Worm (Caenorhabditis elegans) whole organism, late embryonic: ENCODE measurements around the gene abcf-1.

ENCODE experiments used
- K09A11.1 ChIP-seq: sonication (generic microtip); optimal IDR thresholded peaks from 2 replicates; lab custom pipeline; 2017; ENCODE audit warnings: antibody characterized with exemption, mild to moderate bottlenecking, missing genetic modification characterization, missing compliant biosample characterization; ENCODE audit not compliant: insufficient read depth
- T23F11.4 ChIP-seq: fragments of 200-800 bp; sonication (Bioruptor generic); optimal IDR thresholded peaks from 2 replicates; lab custom pipeline; 2018; ENCODE audit warnings: mild to moderate bottlenecking, missing genetic modification characterization, missing compliant biosample characterization
- Y22D7AL.16 ChIP-seq: sonication (generic microtip); optimal IDR thresholded peaks from 2 replicates; lab custom pipeline; 2016; ENCODE audit warnings: missing genetic modification characterization, missing compliant biosample characterization
- ahr-1 ChIP-seq: sonication (generic microtip); optimal IDR thresholded peaks from 2 replicates; lab custom pipeline; 2016; ENCODE audit warnings: missing genetic modification characterization, missing compliant biosample characterization
- ama-1 ChIP-seq: fragments of 150-350 bp; optimal IDR thresholded peaks from 2 replicates; lab custom pipeline; 2014
- ceh-22 ChIP-seq: sonication (generic microtip); optimal IDR thresholded peaks from 2 replicates; lab custom pipeline; 2017; ENCODE audit warnings: missing biosample characterization, missing genetic modification characterization
- ceh-24 ChIP-seq: sonication (generic microtip); optimal IDR thresholded peaks from 2 replicates; lab custom pipeline; 2016; ENCODE audit warnings: mild to moderate bottlenecking, missing genetic modification characterization, missing compliant biosample characterization
- ceh-30 ChIP-seq: fragments of 150-350 bp; optimal IDR thresholded peaks from 2 replicates; lab custom pipeline; 2014; ENCODE audit warnings: missing biosample characterization, missing genetic modification characterization
- ceh-31 ChIP-seq: sonication (generic microtip); optimal IDR thresholded peaks from 2 replicates; lab custom pipeline; 2016; ENCODE audit warnings: missing genetic modification characterization, missing compliant biosample characterization
- ceh-34 ChIP-seq: sonication (generic microtip); optimal IDR thresholded peaks from 2 replicates; lab custom pipeline; 2016; ENCODE audit warnings: mild to moderate bottlenecking, missing genetic modification characterization, missing compliant biosample characterization
- ceh-45 ChIP-seq: fragments of 200-800 bp; sonication (Bioruptor generic); IDR thresholded peaks from 2 replicates; pipeline ENCODE4 v1.3.6; 2022; ENCODE audit warnings: missing genetic modification reagents, missing genetic modification characterization, missing compliant biosample characterization
- ceh-48 ChIP-seq: sonication (generic microtip); optimal IDR thresholded peaks from 2 replicates; lab custom pipeline; 2016; ENCODE audit warnings: missing genetic modification characterization, inconsistent platforms, missing compliant biosample characterization
- dmd-4 ChIP-seq: sonication (generic microtip); optimal IDR thresholded peaks from 2 replicates; lab custom pipeline; 2016; ENCODE audit warnings: borderline replicate concordance, missing genetic modification characterization, missing compliant biosample characterization
- dve-1 ChIP-seq: sonication (generic microtip); optimal IDR thresholded peaks from 2 replicates; lab custom pipeline; 2017; ENCODE audit warnings: antibody characterized with exemption, mild to moderate bottlenecking, missing genetic modification characterization, missing compliant biosample characterization
- elt-2 ChIP-seq: sonication (generic microtip); optimal IDR thresholded peaks from 2 replicates; lab custom pipeline; 2016; ENCODE audit warnings: missing genetic modification reagents, missing genetic modification characterization, missing compliant biosample characterization
- eyg-1 ChIP-seq: sonication (generic microtip); optimal IDR thresholded peaks from 2 replicates; lab custom pipeline; 2016; ENCODE audit warnings: missing genotype, missing genetic modification characterization, missing compliant biosample characterization
- fax-1 ChIP-seq: sonication (generic microtip); optimal IDR thresholded peaks from 2 replicates; lab custom pipeline; 2016; ENCODE audit warnings: missing genotype, missing genetic modification characterization, missing compliant biosample characterization
- fkh-6 ChIP-seq: sonication (generic microtip); optimal IDR thresholded peaks from 2 replicates; lab custom pipeline; 2016; ENCODE audit warnings: missing genetic modification characterization, missing compliant biosample characterization
- gmeb-2 ChIP-seq: sonication (generic microtip); optimal IDR thresholded peaks from 2 replicates; lab custom pipeline; 2016; ENCODE audit warnings: missing genetic modification characterization, inconsistent platforms, missing compliant biosample characterization
- hlh-8 ChIP-seq: sonication (generic microtip); optimal IDR thresholded peaks from 2 replicates; lab custom pipeline; 2016; ENCODE audit warnings: missing genotype, missing genetic modification characterization, missing compliant biosample characterization
- lin-11 ChIP-seq: fragments of 200-800 bp; sonication (Bioruptor generic); optimal IDR thresholded peaks from 2 replicates; lab custom pipeline; 2018; ENCODE audit warnings: mild to moderate bottlenecking, missing genetic modification characterization, missing compliant biosample characterization
- madf-2 ChIP-seq: sonication (generic microtip); optimal IDR thresholded peaks from 2 replicates; lab custom pipeline; 2017; ENCODE audit warnings: missing genetic modification characterization, missing compliant biosample characterization
- mec-3 ChIP-seq: sonication (generic microtip); optimal IDR thresholded peaks from 2 replicates; lab custom pipeline; 2016; ENCODE audit warnings: borderline replicate concordance, missing genetic modification characterization, missing compliant biosample characterization
- nfya-1 ChIP-seq: sonication (generic microtip); optimal IDR thresholded peaks from 2 replicates; lab custom pipeline; 2017; ENCODE audit warnings: missing genetic modification characterization, mild to moderate bottlenecking, missing compliant biosample characterization, antibody characterized with exemption, moderate library complexity
- nhr-232 ChIP-seq: sonication (generic microtip); optimal IDR thresholded peaks from 2 replicates; lab custom pipeline; 2016; ENCODE audit warnings: missing genetic modification characterization, missing compliant biosample characterization
- npax-4 ChIP-seq: sonication (generic microtip); optimal IDR thresholded peaks from 2 replicates; lab custom pipeline; 2016; ENCODE audit warnings: missing genetic modification characterization, missing compliant biosample characterization
- pat-9 ChIP-seq: fragments of 200-800 bp; sonication (Bioruptor generic); optimal IDR thresholded peaks from 2 replicates; lab custom pipeline; 2018; ENCODE audit warnings: mild to moderate bottlenecking, missing genetic modification characterization, moderate library complexity, missing compliant biosample characterization
- pax-1 ChIP-seq: fragments of 150-350 bp; optimal IDR thresholded peaks from 2 replicates; lab custom pipeline; 2014; ENCODE audit warnings: missing biosample characterization, missing genetic modification characterization
- pha-2 ChIP-seq: sonication (generic microtip); optimal IDR thresholded peaks from 2 replicates; lab custom pipeline; 2017; ENCODE audit warnings: mild to moderate bottlenecking, missing genetic modification characterization, missing compliant biosample characterization
- pha-4 ChIP-seq: fragments of 150-350 bp; optimal IDR thresholded peaks from 2 replicates; lab custom pipeline; 2018; ENCODE audit warnings: missing biosample characterization, missing genetic modification reagents, missing genetic modification characterization
- pqm-1 ChIP-seq: sonication (generic microtip); optimal IDR thresholded peaks from 2 replicates; lab custom pipeline; 2016; ENCODE audit warnings: missing genetic modification characterization, missing compliant biosample characterization
- pros-1 ChIP-seq: fragments of 150-350 bp; optimal IDR thresholded peaks from 2 replicates; lab custom pipeline; 2014; ENCODE audit warnings: missing biosample characterization, missing genetic modification reagents, missing genetic modification characterization
- ref-2 ChIP-seq: sonication (generic microtip); optimal IDR thresholded peaks from 2 replicates; lab custom pipeline; 2016; ENCODE audit warnings: missing genetic modification characterization, missing compliant biosample characterization
- rnt-1 ChIP-seq: sonication (generic microtip); optimal IDR thresholded peaks from 2 replicates; lab custom pipeline; 2016; ENCODE audit warnings: missing genetic modification characterization, missing compliant biosample characterization
- sdc-2 ChIP-seq: sonication (generic microtip); optimal IDR thresholded peaks from 2 replicates; lab custom pipeline; 2016; ENCODE audit warnings: missing genotype, missing genetic modification characterization, missing compliant biosample characterization
- sox-2 ChIP-seq: fragments of 200-800 bp; sonication (Bioruptor generic); IDR thresholded peaks from 2 replicates; pipeline ENCODE4 v1.3.6; 2022; ENCODE audit warnings: missing genetic modification reagents, missing genetic modification characterization, missing compliant biosample characterization
- syd-9 ChIP-seq: sonication (generic microtip); optimal IDR thresholded peaks from 2 replicates; lab custom pipeline; 2016; ENCODE audit warnings: mild to moderate bottlenecking, missing genetic modification characterization, moderate library complexity, missing compliant biosample characterization
- zip-5 ChIP-seq: sonication (generic microtip); optimal IDR thresholded peaks from 2 replicates; lab custom pipeline; 2016; ENCODE audit warnings: missing genetic modification characterization, missing compliant biosample characterization

abcf-1 gene

ce11 chrV:12803274-12803673, 40.1 kb upstream of the abcf-1 start, which contains the start of gene srbc-45:
srbc-45 (plus strand) TSS chrV:12803574.
- TF ChIP-seq npax-4 (tag; lab: Kevin White, UChicago) (no peak), hlh-8 (no peak), T23F11.4 (no peak), elt-2 (tag; lab: Kevin White, UChicago) (no peak), fkh-6 (tag; lab: Kevin White, UChicago) (no peak), ahr-1 (tag; lab: Kevin White, UChicago) (no peak), ceh-48 (tag; lab: Kevin White, UChicago) (no peak), pax-1 (tag; lab: Kevin White, UChicago) (no peak), syd-9 (tag; lab: Kevin White, UChicago) (no peak)

DNA sequence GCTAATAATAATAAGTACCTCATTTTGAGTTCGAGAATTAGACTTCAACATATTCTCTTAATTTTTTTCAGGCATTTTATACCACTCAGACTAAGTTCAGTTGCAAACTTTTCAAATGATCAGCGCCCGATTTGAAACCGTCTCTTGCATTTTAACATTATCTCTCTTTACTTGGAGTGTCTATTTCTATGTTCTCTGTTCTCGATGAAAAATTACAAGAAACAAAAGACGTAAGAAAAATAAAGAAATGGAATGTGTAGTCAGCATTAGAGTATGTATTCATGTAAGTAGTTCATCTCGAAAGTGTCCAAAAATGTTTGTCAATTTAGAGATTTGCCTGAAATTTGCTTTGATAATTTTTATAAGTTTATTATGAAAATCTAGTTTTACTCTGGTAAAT, 37.0 kb upstream of the abcf-1 start, which contains the start of gene ugt-3:
ugt-3 (minus strand) TSS at position 101 of the 400 bp plus-strand sequence.
- no peak for TF ChIP-seq elt-2 (tag; lab: Kevin White, UChicago)
- TF ChIP-seq, all 69 proteins: peak for 0

- TF ChIP-seq K09A11.1 (tag; lab: Kevin White, UChicago): no peak
- no peak for TF ChIP-seq fax-1
- no peak for TF ChIP-seq Y22D7AL.16 (tag; lab: Kevin White, UChicago)
- no peak for TF ChIP-seq lin-11 (tag; lab: Kevin White, UChicago)
- no peak for TF ChIP-seq pha-2 (tag; lab: Kevin White, UChicago)
- TF ChIP-seq hlh-8: no peak
- no peak for TF ChIP-seq pqm-1 (tag; lab: Kevin White, UChicago)
- no peak for TF ChIP-seq ceh-31 (tag; lab: Kevin White, UChicago)
- no peak for TF ChIP-seq ama-1
- TF ChIP-seq dve-1 (tag; lab: Kevin White, UChicago): no peak
- no peak for TF ChIP-seq nfya-1 (tag; lab: Kevin White, UChicago)
- TF ChIP-seq ceh-24 (tag; lab: Kevin White, UChicago): no peak
- TF ChIP-seq pat-9 (tag; lab: Kevin White, UChicago): no peak
- no peak for TF ChIP-seq ahr-1 (tag; lab: Kevin White, UChicago)
- no peak for TF ChIP-seq ceh-34 (tag; lab: Kevin White, UChicago)
- TF ChIP-seq ceh-22 (tag; lab: Kevin White, UChicago): no peak
- TF ChIP-seq eyg-1: no peak
- TF ChIP-seq ceh-30 (tag; lab: Kevin White, UChicago): no peak
Observed at ce11 chrV:12797992-12798391, 34.8 kb upstream of the abcf-1 start, which contains the start of gene ugt-6. ugt-6 (minus strand) TSS chrV:12798224.

DNA sequence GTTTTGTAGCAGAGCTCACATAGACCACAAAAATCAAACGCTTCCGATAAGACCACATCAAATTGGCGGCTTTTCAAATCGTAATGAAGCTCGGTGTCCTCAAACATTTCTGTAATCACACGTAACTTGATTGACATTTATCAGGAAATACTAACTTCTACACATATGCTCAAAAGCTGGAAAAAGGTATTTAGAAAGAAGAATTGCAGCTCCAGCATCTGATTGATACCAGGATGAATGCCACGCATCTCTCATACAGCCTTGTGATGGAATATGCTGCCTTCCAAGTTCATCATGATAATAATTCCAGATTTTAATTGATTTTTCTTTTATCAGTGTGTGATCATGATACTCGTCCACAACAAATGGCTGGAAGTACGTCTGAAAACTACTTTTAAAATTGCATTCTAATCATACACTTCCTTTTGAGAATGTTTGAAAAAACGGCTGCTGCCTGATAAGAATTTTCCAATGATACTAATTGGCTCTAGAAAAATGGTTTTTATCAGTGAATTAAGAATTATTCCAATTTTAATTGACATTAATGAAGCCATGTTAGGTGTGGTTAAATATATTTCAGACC, 33.8 kb upstream of the abcf-1 start:
- TF ChIP-seq zip-5 (tag; lab: Kevin White, UChicago) (no peak), nhr-232 (tag; lab: Kevin White, UChicago) (no peak), pros-1 (no peak), pha-4 (tag; lab: Kevin White, UChicago) (no peak), K09A11.1 (tag; lab: Kevin White, UChicago) (no peak), ceh-45 (GFP tag; lab: Robert Waterston, UW) (no peak), sox-2 (GFP tag; lab: Robert Waterston, UW) (no peak), madf-2 (tag; lab: Kevin White, UChicago) (no peak), sdc-2 (tag; lab: Kevin White, UChicago) (no peak), dmd-4 (tag; lab: Kevin White, UChicago) (no peak), ref-2 (no peak), rnt-1 (tag; lab: Kevin White, UChicago) (no peak), lin-11 (tag; lab: Kevin White, UChicago) (no peak), gmeb-2 (tag; lab: Kevin White, UChicago) (no peak), ceh-30 (tag; lab: Kevin White, UChicago) (no peak), mec-3 (no peak)
- TF ChIP-seq, all 69 proteins: peak for 0
